Fruit fly (Drosophila melanogaster) whole organism, embryonic: ENCODE results near the gene CG43886.

ENCODE experiments used
- Awh ChIP-seq: fragments of 200-800 bp; sonication (Bioruptor generic); IDR thresholded peaks from 2 replicates; pipeline ENCODE4, ENCODE4 v1.3.6; 2022; ENCODE audit warnings: missing biosample characterization, missing genetic modification characterization
- Bteb2 ChIP-seq: fragments of 200-800 bp; sonication (Bioruptor generic); optimal IDR thresholded peaks from 2 replicates; lab custom pipeline; 2016; ENCODE audit warnings: missing biosample characterization, missing genetic modification characterization
- CG10209 ChIP-seq: fragments of 200-800 bp; sonication (Bioruptor generic); optimal IDR thresholded peaks from 3 replicates; lab custom pipeline; 2017; ENCODE audit warnings: missing biosample characterization, mild to moderate bottlenecking, missing genetic modification characterization, missing genetic modification reagents
- CG10543 ChIP-seq: fragments of 200-800 bp; sonication (Bioruptor generic); optimal IDR thresholded peaks from 3 replicates; lab custom pipeline; 2017; ENCODE audit warnings: missing biosample characterization, mild to moderate bottlenecking, missing genetic modification characterization, moderate library complexity
- CG12744 ChIP-seq: fragments of 200-800 bp; sonication (Bioruptor generic); optimal IDR thresholded peaks from 2 replicates; lab custom pipeline; 2016; ENCODE audit warnings: missing biosample characterization, missing genetic modification characterization
- CG13123 ChIP-seq: fragments of 200-800 bp; sonication (Bioruptor generic); optimal IDR thresholded peaks from 2 replicates; lab custom pipeline; 2016; ENCODE audit warnings: missing biosample characterization, missing genetic modification characterization
- CG13624 ChIP-seq: fragments of 200-800 bp; sonication (Bioruptor generic); optimal IDR thresholded peaks from 2 replicates; lab custom pipeline; 2016; ENCODE audit warnings: missing biosample characterization, missing genetic modification characterization
- CG14050 ChIP-seq: fragments of 200-800 bp; sonication (Bioruptor generic); IDR thresholded peaks from 3 replicates; pipeline ENCODE4 v1.3.6; 2022; ENCODE audit warnings: missing biosample characterization, missing genetic modification characterization
- CG14860 ChIP-seq: fragments of 200-800 bp; sonication (Bioruptor generic); IDR thresholded peaks from 3 replicates; pipeline ENCODE4 v1.3.6; 2022; ENCODE audit warnings: missing biosample characterization, missing genetic modification characterization; ENCODE audit not compliant: partially characterized antibody
- CG15479 ChIP-seq: fragments of 200-800 bp; sonication (Bioruptor generic); optimal IDR thresholded peaks from 3 replicates; lab custom pipeline; 2019; ENCODE audit warnings: missing biosample characterization, mild to moderate bottlenecking, missing genetic modification characterization, moderate library complexity
- CG1603 ChIP-seq: fragments of 200-800 bp; sonication (Bioruptor generic); optimal IDR thresholded peaks from 2 replicates; lab custom pipeline; 2019; ENCODE audit warnings: missing biosample characterization, mild to moderate bottlenecking, missing genetic modification characterization, moderate library complexity
- CG32772 ChIP-seq: fragments of 200-800 bp; sonication (Bioruptor generic); IDR thresholded peaks from 2 replicates; pipeline ENCODE4 v1.3.6; 2022; ENCODE audit warnings: missing biosample characterization, missing genetic modification characterization
- CG4282 ChIP-seq: fragments of 200-800 bp; sonication (Bioruptor generic); optimal IDR thresholded peaks from 2 replicates; lab custom pipeline; 2016; ENCODE audit warnings: missing biosample characterization, missing genetic modification characterization
- CG4617 ChIP-seq: fragments of 200-800 bp; sonication (Bioruptor generic); optimal IDR thresholded peaks from 3 replicates; lab custom pipeline; 2016; ENCODE audit warnings: missing biosample characterization, missing genetic modification characterization, borderline replicate concordance
- CG7556 ChIP-seq: fragments of 200-800 bp; sonication (Bioruptor generic); optimal IDR thresholded peaks from 2 replicates; lab custom pipeline; 2017; ENCODE audit warnings: missing biosample characterization, mild to moderate bottlenecking, missing genetic modification characterization
- CG8359 ChIP-seq: fragments of 200-800 bp; sonication (Bioruptor generic); optimal IDR thresholded peaks from 2 replicates; lab custom pipeline; 2017; ENCODE audit warnings: missing biosample characterization, mild to moderate bottlenecking, missing genetic modification characterization, borderline replicate concordance
- CG8478 ChIP-seq: fragments of >200 bp; optimal IDR thresholded peaks from 2 replicates; lab custom pipeline; 2018
- CG9215 ChIP-seq: fragments of 200-800 bp; sonication (Bioruptor generic); IDR thresholded peaks from 2 replicates; pipeline ENCODE4 v1.3.6; 2022; ENCODE audit warnings: missing biosample characterization, missing genetic modification characterization
- CG9727 ChIP-seq: fragments of 200-800 bp; sonication (Bioruptor generic); optimal IDR thresholded peaks from 3 replicates; lab custom pipeline; 2017; ENCODE audit warnings: missing biosample characterization, mild to moderate bottlenecking, missing genetic modification characterization
- CoRest ChIP-seq: fragments of 200-800 bp; sonication (Bioruptor generic); optimal IDR thresholded peaks from 3 replicates; lab custom pipeline; 2018; ENCODE audit warnings: missing biosample characterization, mild to moderate bottlenecking, missing genetic modification characterization, moderate library complexity
- D19A ChIP-seq: fragments of 200-800 bp; optimal IDR thresholded peaks from 3 replicates; lab custom pipeline; 2019; ENCODE audit warnings: missing biosample characterization, mild to moderate bottlenecking, missing genetic modification characterization, moderate library complexity
- Deaf1 ChIP-seq: fragments of 200-800 bp; optimal IDR thresholded peaks from 3 replicates; lab custom pipeline; 2019; ENCODE audit warnings: missing biosample characterization, mild to moderate bottlenecking, missing genetic modification characterization, moderate library complexity
- Elba2 ChIP-seq: fragments of 200-800 bp; sonication (Bioruptor generic); optimal IDR thresholded peaks from 3 replicates; lab custom pipeline; 2016; ENCODE audit warnings: missing biosample characterization, missing genetic modification characterization
- Hey ChIP-seq: fragments of 200-800 bp; sonication (Bioruptor generic); optimal IDR thresholded peaks from 3 replicates; lab custom pipeline; 2018; ENCODE audit warnings: missing biosample characterization, mild to moderate bottlenecking, missing genetic modification characterization
- Hmx ChIP-seq: fragments of 200-800 bp; sonication (Bioruptor generic); optimal IDR thresholded peaks from 2 replicates; lab custom pipeline; 2016; ENCODE audit warnings: missing biosample characterization, missing genetic modification characterization
- MTF-1 ChIP-seq: fragments of 200-800 bp; sonication (Bioruptor generic); optimal IDR thresholded peaks from 2 replicates; lab custom pipeline; 2018; ENCODE audit warnings: missing biosample characterization, mild to moderate bottlenecking, missing genetic modification characterization, borderline replicate concordance
- Meics ChIP-seq: fragments of 200-800 bp; sonication (Bioruptor generic); optimal IDR thresholded peaks from 2 replicates; lab custom pipeline; 2017; ENCODE audit warnings: missing biosample characterization, mild to moderate bottlenecking, missing genetic modification characterization
- Tbp ChIP-seq: fragments of >200 bp; optimal IDR thresholded peaks from 2 replicates; lab custom pipeline; 2018; ENCODE audit warnings: missing biosample characterization, missing genetic modification characterization
- Xbp1 ChIP-seq: fragments of 200-800 bp; sonication (Bioruptor generic); optimal IDR thresholded peaks from 3 replicates; lab custom pipeline; 2016; ENCODE audit warnings: missing biosample characterization, mild to moderate bottlenecking, missing genetic modification characterization
- al ChIP-seq: fragments of 200-800 bp; sonication (Bioruptor generic); IDR thresholded peaks from 2 replicates; pipeline ENCODE4 v1.3.6; 2022; ENCODE audit warnings: missing biosample characterization, missing genetic modification characterization
- az2 ChIP-seq: fragments of 200-800 bp; sonication (Bioruptor generic); optimal IDR thresholded peaks from 3 replicates; lab custom pipeline; 2016; ENCODE audit warnings: missing biosample characterization, missing genetic modification characterization
- bbx ChIP-seq: fragments of 200-800 bp; sonication (Bioruptor generic); IDR thresholded peaks from 2 replicates; pipeline ENCODE4 v1.3.6; 2022; ENCODE audit warnings: missing biosample characterization, missing genetic modification characterization; ENCODE audit not compliant: partially characterized antibody
- cad ChIP-seq: fragments of >200 bp; optimal IDR thresholded peaks from 2 replicates; lab custom pipeline; 2017; ENCODE audit warnings: missing biosample characterization, missing genetic modification characterization
- corto ChIP-seq: fragments of 200-800 bp; sonication (Bioruptor generic); optimal IDR thresholded peaks from 2 replicates; lab custom pipeline; 2016; ENCODE audit warnings: missing biosample characterization, mild to moderate bottlenecking, missing genetic modification characterization, moderate library complexity
- crc ChIP-seq: fragments of 200-800 bp; sonication (Bioruptor generic); optimal IDR thresholded peaks from 2 replicates; lab custom pipeline; 2016; ENCODE audit warnings: missing biosample characterization, missing genetic modification characterization
- emc ChIP-seq: fragments of 200-800 bp; sonication (Bioruptor generic); optimal IDR thresholded peaks from 2 replicates; lab custom pipeline; 2016; ENCODE audit warnings: missing biosample characterization, missing genetic modification characterization
- en ChIP-seq: fragments of 200-800 bp; sonication (Bioruptor generic); optimal IDR thresholded peaks from 2 replicates; lab custom pipeline; 2016; ENCODE audit warnings: missing biosample characterization, missing genetic modification characterization
- exex ChIP-seq: fragments of 200-800 bp; sonication (Bioruptor generic); optimal IDR thresholded peaks from 4 replicates; lab custom pipeline; 2018; ENCODE audit warnings: missing biosample characterization, mild to moderate bottlenecking, missing genetic modification characterization, moderate library complexity
- gsb ChIP-seq: fragments of 200-800 bp; sonication (Bioruptor generic); IDR thresholded peaks from 2 replicates; pipeline ENCODE4 v1.3.6; 2022; ENCODE audit warnings: missing biosample characterization, missing genetic modification characterization
- hbn ChIP-seq: fragments of 200-800 bp; sonication (Bioruptor generic); IDR thresholded peaks from 2 replicates; pipeline ENCODE4 v1.3.6; 2022; ENCODE audit warnings: missing biosample characterization, missing genetic modification characterization; ENCODE audit not compliant: partially characterized antibody
- kni ChIP-seq: fragments of 200-800 bp; sonication (Bioruptor generic); optimal IDR thresholded peaks from 3 replicates; lab custom pipeline; 2017; ENCODE audit warnings: mild to moderate bottlenecking, missing biosample characterization, missing genetic modification reagents, missing genetic modification characterization
- lbe ChIP-seq: fragments of 200-800 bp; sonication (Bioruptor generic); optimal IDR thresholded peaks from 2 replicates; lab custom pipeline; 2016; ENCODE audit warnings: missing biosample characterization, mild to moderate bottlenecking, missing genetic modification characterization
- oc ChIP-seq: fragments of 200-800 bp; sonication (Bioruptor generic); optimal IDR thresholded peaks from 2 replicates; lab custom pipeline; 2018; ENCODE audit warnings: missing biosample characterization, mild to moderate bottlenecking, missing genetic modification characterization, moderate library complexity
- psq ChIP-seq: fragments of 200-800 bp; sonication (Bioruptor generic); optimal IDR thresholded peaks from 2 replicates; lab custom pipeline; 2017; ENCODE audit warnings: missing biosample characterization, missing genetic modification characterization
- shn ChIP-seq: fragments of 200-800 bp; sonication (Bioruptor generic); optimal IDR thresholded peaks from 3 replicates; lab custom pipeline; 2016; ENCODE audit warnings: missing biosample characterization, missing genetic modification characterization
- slou ChIP-seq: fragments of 200-800 bp; sonication (Bioruptor generic); optimal IDR thresholded peaks from 3 replicates; lab custom pipeline; 2016; ENCODE audit warnings: missing biosample characterization, missing genetic modification characterization
- ssp ChIP-seq: fragments of 200-800 bp; sonication (Bioruptor generic); IDR thresholded peaks from 2 replicates; pipeline ENCODE4 v1.3.6; 2022; ENCODE audit warnings: missing biosample characterization, missing genetic modification characterization
- tup ChIP-seq: fragments of 200-800 bp; sonication (Bioruptor generic); optimal IDR thresholded peaks from 2 replicates; lab custom pipeline; 2016; ENCODE audit warnings: missing biosample characterization, mild to moderate bottlenecking, missing genetic modification characterization, moderate library complexity
- unc-4 ChIP-seq: fragments of 200-800 bp; sonication (Bioruptor generic); IDR thresholded peaks from 2 replicates; pipeline ENCODE4 v1.3.6; 2022; ENCODE audit warnings: missing biosample characterization, missing genetic modification characterization; ENCODE audit not compliant: partially characterized antibody
- vfl ChIP-seq: fragments of 200-800 bp; sonication (Bioruptor generic); optimal IDR thresholded peaks from 2 replicates; lab custom pipeline; 2016; ENCODE audit warnings: missing biosample characterization, missing genetic modification characterization
- wor ChIP-seq: fragments of 200-800 bp; sonication (Bioruptor generic); IDR thresholded peaks from 2 replicates; pipeline ENCODE4 v1.3.6; 2022; ENCODE audit warnings: missing biosample characterization, missing genetic modification characterization
- yki ChIP-seq: fragments of >200 bp; optimal IDR thresholded peaks from 3 replicates; lab custom pipeline; 2018

Gene CG43886

DNA sequence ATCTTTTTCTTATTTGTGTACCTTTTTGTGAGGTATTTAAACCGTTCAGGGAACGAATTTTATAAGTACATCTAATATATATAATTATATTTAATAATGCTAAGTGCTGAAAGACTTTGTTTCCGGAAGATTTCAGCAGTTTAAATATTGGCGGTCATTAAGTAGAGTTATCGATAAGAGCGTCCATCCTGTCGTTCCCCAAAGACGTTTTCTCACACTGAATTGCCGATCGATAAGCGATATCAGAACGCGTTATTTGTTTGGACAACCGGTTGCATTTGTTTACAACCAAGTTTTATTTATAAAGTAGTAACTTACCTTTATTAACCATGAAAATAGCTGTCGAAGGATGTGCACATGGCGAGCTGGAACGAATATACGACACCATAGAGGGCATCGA, 38.0 kb downstream of the CG43886 start, which contains the start of gene ldbr (continued):
- no peak for TF ChIP-seq az2 (GFP tag; lab: Kevin White, UChicago)
- no peak for TF ChIP-seq wor
- TF ChIP-seq vfl (GFP tag; lab: Kevin White, UChicago), result no peak
- TF ChIP-seq D19A (tag; lab: Kevin White, UChicago), result no peak
- TF ChIP-seq oc, result no peak
- no peak for TF ChIP-seq exex (tag; lab: Kevin White, UChicago)
- TF ChIP-seq CG12744 (GFP tag; lab: Kevin White, UChicago), result no peak
- TF ChIP-seq emc (GFP tag; lab: Kevin White, UChicago), result no peak
- no peak for TF ChIP-seq Hmx (GFP tag; lab: Kevin White, UChicago)
- no peak for TF ChIP-seq CG1603 (tag; lab: Kevin White, UChicago)
- TF ChIP-seq CG14860 (GFP tag; lab: Robert Waterston, UW), result 0 out of 3 replicates have a peak, but pooled peaks have one; percentile 33
- no peak for TF ChIP-seq CG10209 (GFP tag; lab: Kevin White, UChicago)
- no peak for TF ChIP-seq CG15479
- no peak for TF ChIP-seq crc
- TF ChIP-seq gsb (GFP tag; lab: Robert Waterston, UW), result no peak
- no peak for TF ChIP-seq CG4282 (GFP tag; lab: Kevin White, UChicago)
- no peak for TF ChIP-seq CG32772 (GFP tag; lab: Robert Waterston, UW)
- no peak for TF ChIP-seq Elba2 (GFP tag; lab: Kevin White, UChicago)
- TF ChIP-seq MTF-1 (GFP tag; lab: Kevin White, UChicago), result no peak
- TF ChIP-seq psq, result no peak
- peak; percentile 50; the same call in 1 of the 2 replicates for TF ChIP-seq unc-4
- TF ChIP-seq corto (GFP tag; lab: Kevin White, UChicago), result no peak
- no peak for TF ChIP-seq al (GFP tag; lab: Robert Waterston, UW)
- TF ChIP-seq hbn, result peak; percentile 29; the same call in 1 of the 2 replicates
- TF ChIP-seq CoRest (tag; lab: Kevin White, UChicago), result peak; percentile 2
- TF ChIP-seq CG10543, result no peak
- TF ChIP-seq en (GFP tag; lab: Kevin White, UChicago), result no peak
- no peak for TF ChIP-seq CG8478
- TF ChIP-seq Tbp (GFP tag; lab: Kevin White, UChicago), result no peak
- no peak for TF ChIP-seq CG8359
- peak; percentile 65; the same call in 1 of the 2 replicates for TF ChIP-seq bbx (GFP tag; lab: Robert Waterston, UW)
- TF ChIP-seq yki, result no peak
- TF ChIP-seq Deaf1 (tag; lab: Kevin White, UChicago), result no peak
- TF ChIP-seq Awh (GFP tag; lab: Robert Waterston, UW), result no peak
- TF ChIP-seq CG9215, result no peak
- no peak for TF ChIP-seq CG14050
- no peak for TF ChIP-seq Xbp1
- TF ChIP-seq CG7556 (GFP tag; lab: Kevin White, UChicago), result no peak
- TF ChIP-seq CG13624 (GFP tag; lab: Kevin White, UChicago), result no peak
- TF ChIP-seq tup, result no peak
- TF ChIP-seq kni (GFP tag; lab: Kevin White, UChicago), result no peak
- no peak for TF ChIP-seq ssp (GFP tag; lab: Robert Waterston, UW)
- peak; percentile 74 for TF ChIP-seq lbe (GFP tag; lab: Kevin White, UChicago)
- no peak for TF ChIP-seq Hey (tag; lab: Kevin White, UChicago)
- TF ChIP-seq CG9727, result no peak
- no peak for TF ChIP-seq CG13123 (GFP tag; lab: Kevin White, UChicago)
- TF ChIP-seq shn (GFP tag; lab: Kevin White, UChicago), result no peak
- peak; percentile 18 for TF ChIP-seq CG4617
- no peak for TF ChIP-seq cad (GFP tag; lab: Kevin White, UChicago)
- TF ChIP-seq slou (GFP tag; lab: Kevin White, UChicago), result no peak
- no peak for TF ChIP-seq Bteb2 (GFP tag; lab: Kevin White, UChicago)
- no peak for TF ChIP-seq Meics (GFP tag; lab: Kevin White, UChicago)
